Fruit fly (Drosophila melanogaster) whole organism, embryonic: ENCODE measurements around the gene CG18581.

Experiments
- Adf1 ChIP-seq: fragments of 200-800 bp; sonication (Bioruptor generic); IDR thresholded peaks from 2 replicates; pipeline ENCODE4 v1.3.6; 2022; ENCODE audit warnings: missing biosample characterization, missing genetic modification characterization
- Aef1 ChIP-seq: fragments of 200-800 bp; sonication (Bioruptor generic); IDR thresholded peaks from 3 replicates; pipeline ENCODE4 v1.3.6; 2022; ENCODE audit warnings: missing biosample characterization, missing genetic modification characterization
- BtbVII ChIP-seq: fragments of 200-800 bp; sonication (Bioruptor generic); optimal IDR thresholded peaks from 3 replicates; lab custom pipeline; 2017; ENCODE audit warnings: missing biosample characterization, mild to moderate bottlenecking, missing genetic modification characterization
- CG12942 ChIP-seq: fragments of 200-800 bp; sonication (Bioruptor generic); optimal IDR thresholded peaks from 3 replicates; lab custom pipeline; 2016; ENCODE audit warnings: missing biosample characterization, missing genetic modification characterization
- CG1603 ChIP-seq: fragments of 200-800 bp; sonication (Bioruptor generic); optimal IDR thresholded peaks from 2 replicates; lab custom pipeline; 2019; ENCODE audit warnings: missing biosample characterization, mild to moderate bottlenecking, missing genetic modification characterization, moderate library complexity
- CG17328 ChIP-seq: fragments of 200-800 bp; sonication (Bioruptor generic); IDR thresholded peaks from 2 replicates; pipeline ENCODE4 v1.3.6; 2022; ENCODE audit warnings: missing biosample characterization, missing genetic modification characterization
- CG17568 ChIP-seq: fragments of 200-800 bp; sonication (Bioruptor generic); optimal IDR thresholded peaks from 2 replicates; lab custom pipeline; 2018; ENCODE audit warnings: missing biosample characterization, mild to moderate bottlenecking, missing genetic modification characterization, moderate library complexity
- CG1792 ChIP-seq: fragments of 200-800 bp; sonication (Bioruptor generic); optimal IDR thresholded peaks from 2 replicates; lab custom pipeline; 2016; ENCODE audit warnings: missing biosample characterization, missing genetic modification characterization
- CG2199 ChIP-seq: fragments of 200-800 bp; sonication (Bioruptor generic); IDR thresholded peaks from 3 replicates; pipeline ENCODE4 v1.3.6; 2022; ENCODE audit warnings: missing biosample characterization, missing genetic modification characterization
- CG30431 ChIP-seq: fragments of 200-800 bp; sonication (Bioruptor generic); optimal IDR thresholded peaks from 2 replicates; lab custom pipeline; 2017; ENCODE audit warnings: missing biosample characterization, missing genetic modification characterization
- CG3065 ChIP-seq: fragments of 200-800 bp; sonication (Bioruptor generic); optimal IDR thresholded peaks from 2 replicates; lab custom pipeline; 2016; ENCODE audit warnings: missing biosample characterization, missing genetic modification characterization
- CG31365 ChIP-seq: fragments of 200-800 bp; sonication (Bioruptor generic); optimal IDR thresholded peaks from 2 replicates; lab custom pipeline; 2018; ENCODE audit warnings: missing biosample characterization, mild to moderate bottlenecking, missing genetic modification characterization
- CG3163 ChIP-seq: fragments of 200-800 bp; sonication (Bioruptor generic); optimal IDR thresholded peaks from 3 replicates; lab custom pipeline; 2016; ENCODE audit warnings: missing biosample characterization, missing genetic modification characterization
- CG32532 ChIP-seq: fragments of 200-800 bp; sonication (Bioruptor generic); IDR thresholded peaks from 2 replicates; pipeline ENCODE4 v1.3.6; 2022; ENCODE audit warnings: missing biosample characterization, missing genetic modification characterization
- CG34224 ChIP-seq: fragments of 200-800 bp; sonication (Bioruptor generic); IDR thresholded peaks from 3 replicates; pipeline ENCODE4 v1.3.6; 2022; ENCODE audit warnings: missing biosample characterization, missing genetic modification characterization; ENCODE audit not compliant: partially characterized antibody
- CG4404 ChIP-seq: fragments of 200-800 bp; sonication (Bioruptor generic); IDR thresholded peaks from 2 replicates; pipeline ENCODE4 v1.3.6; 2022; ENCODE audit warnings: missing biosample characterization, missing genetic modification characterization
- CG6175 ChIP-seq: fragments of 200-800 bp; sonication (Bioruptor generic); IDR thresholded peaks from 3 replicates; pipeline ENCODE4 v1.3.6; 2022; ENCODE audit warnings: missing biosample characterization, missing genetic modification characterization
- CG6791 ChIP-seq: fragments of 200-800 bp; sonication (Bioruptor generic); IDR thresholded peaks from 3 replicates; pipeline ENCODE4 v1.3.6; 2022; ENCODE audit warnings: missing biosample characterization, missing genetic modification characterization; ENCODE audit not compliant: partially characterized antibody
- CTCF ChIP-seq: fragments of 200-800 bp; sonication (Bioruptor generic); optimal IDR thresholded peaks from 2 replicates; lab custom pipeline; 2017; ENCODE audit warnings: missing biosample characterization, mild to moderate bottlenecking, missing genetic modification characterization, moderate library complexity
- Dp ChIP-seq: fragments of 200-800 bp; sonication (Bioruptor generic); optimal IDR thresholded peaks from 2 replicates; lab custom pipeline; 2018; ENCODE audit warnings: missing biosample characterization, mild to moderate bottlenecking, missing genetic modification characterization, moderate library complexity
- E2f2 ChIP-seq: fragments of 200-800 bp; sonication (Bioruptor generic); IDR thresholded peaks from 2 replicates; pipeline ENCODE4 v1.3.6; 2022; ENCODE audit warnings: missing biosample characterization, missing genetic modification characterization
- Hand ChIP-seq: fragments of 200-800 bp; sonication (Bioruptor generic); optimal IDR thresholded peaks from 2 replicates; lab custom pipeline; 2017; ENCODE audit warnings: mild to moderate bottlenecking, missing biosample characterization, missing genetic modification reagents, missing genetic modification characterization
- HmgD ChIP-seq: fragments of 200-800 bp; sonication (Bioruptor generic); optimal IDR thresholded peaks from 3 replicates; lab custom pipeline; 2016; ENCODE audit warnings: missing biosample characterization, missing genetic modification characterization
- MBD-R2 ChIP-seq: fragments of 200-800 bp; sonication (Bioruptor generic); IDR thresholded peaks from 2 replicates; pipeline ENCODE4 v1.3.6; 2022; ENCODE audit warnings: missing biosample characterization, missing genetic modification characterization
- Meics ChIP-seq: fragments of 200-800 bp; sonication (Bioruptor generic); optimal IDR thresholded peaks from 2 replicates; lab custom pipeline; 2017; ENCODE audit warnings: missing biosample characterization, mild to moderate bottlenecking, missing genetic modification characterization
- Myb ChIP-seq: fragments of 200-800 bp; sonication (Bioruptor generic); optimal IDR thresholded peaks from 2 replicates; lab custom pipeline; 2016; ENCODE audit warnings: missing biosample characterization, missing genetic modification characterization
- Sry-δ ChIP-seq: fragments of 200-800 bp; sonication (Bioruptor generic); optimal IDR thresholded peaks from 2 replicates; lab custom pipeline; 2016; ENCODE audit warnings: missing biosample characterization, missing genetic modification characterization
- Tbp ChIP-seq: fragments of >200 bp; optimal IDR thresholded peaks from 2 replicates; lab custom pipeline; 2018; ENCODE audit warnings: missing biosample characterization, missing genetic modification characterization
- Trl ChIP-seq, 3 experiments: fragments of >200 bp in 2 of 3; fragments of 200-800 bp in 1 of 3; sonication (Bioruptor generic) in 1 of 3; optimal IDR thresholded peaks; 2 replicates in 1 of 3; 3 replicates in 2 of 3; lab custom pipeline; 2016 to 2017; ENCODE audit warnings: missing biosample characterization in 1 of 3, missing genetic modification characterization in 1 of 3
- amos ChIP-seq: fragments of 200-800 bp; sonication (Bioruptor generic); IDR thresholded peaks from 2 replicates; pipeline ENCODE4 v1.3.6; 2022; ENCODE audit warnings: missing biosample characterization, missing genetic modification characterization; ENCODE audit not compliant: partially characterized antibody
- ato ChIP-seq: fragments of 200-800 bp; sonication (Bioruptor generic); IDR thresholded peaks from 2 replicates; pipeline ENCODE4 v1.3.6; 2022; ENCODE audit warnings: missing biosample characterization, missing genetic modification characterization; ENCODE audit not compliant: partially characterized antibody
- bbx ChIP-seq: fragments of 200-800 bp; sonication (Bioruptor generic); IDR thresholded peaks from 2 replicates; pipeline ENCODE4 v1.3.6; 2022; ENCODE audit warnings: missing biosample characterization, missing genetic modification characterization; ENCODE audit not compliant: partially characterized antibody
- br ChIP-seq: fragments of >200 bp; optimal IDR thresholded peaks from 2 replicates; lab custom pipeline; 2017
- caup ChIP-seq: fragments of 200-800 bp; sonication (Bioruptor generic); optimal IDR thresholded peaks from 3 replicates; lab custom pipeline; 2017; ENCODE audit warnings: missing biosample characterization, mild to moderate bottlenecking, missing genetic modification characterization, moderate library complexity; ENCODE audit not compliant: severe bottlenecking
- ci ChIP-seq: fragments of 200-800 bp; sonication (Bioruptor generic); IDR thresholded peaks from 3 replicates; pipeline ENCODE4 v1.3.6; 2022; ENCODE audit warnings: missing biosample characterization, missing genetic modification characterization
- corto ChIP-seq: fragments of 200-800 bp; sonication (Bioruptor generic); optimal IDR thresholded peaks from 2 replicates; lab custom pipeline; 2016; ENCODE audit warnings: missing biosample characterization, mild to moderate bottlenecking, missing genetic modification characterization, moderate library complexity
- fd96Cb ChIP-seq: fragments of 200-800 bp; sonication (Bioruptor generic); optimal IDR thresholded peaks from 2 replicates; lab custom pipeline; 2018; ENCODE audit warnings: missing biosample characterization, mild to moderate bottlenecking, missing genetic modification characterization, moderate library complexity
- fru ChIP-seq: fragments of >200 bp; optimal IDR thresholded peaks from 2 replicates; lab custom pipeline; 2017
- gce ChIP-seq: fragments of 200-800 bp; sonication (Bioruptor generic); IDR thresholded peaks from 3 replicates; pipeline ENCODE4 v1.3.6; 2022; ENCODE audit warnings: missing biosample characterization, missing genetic modification characterization
- gcm ChIP-seq: fragments of 200-800 bp; sonication (Bioruptor generic); optimal IDR thresholded peaks from 2 replicates; lab custom pipeline; 2019; ENCODE audit warnings: missing biosample characterization, mild to moderate bottlenecking, missing genetic modification characterization, moderate library complexity
- gfzf ChIP-seq: fragments of 200-800 bp; sonication (Bioruptor generic); optimal IDR thresholded peaks from 2 replicates; lab custom pipeline; 2016; ENCODE audit warnings: missing biosample characterization, mild to moderate bottlenecking, missing genetic modification characterization, moderate library complexity
- knrl ChIP-seq: fragments of 200-800 bp; sonication (Bioruptor generic); IDR thresholded peaks from 3 replicates; pipeline ENCODE4 v1.3.6; 2022; ENCODE audit warnings: missing biosample characterization, missing genetic modification characterization; ENCODE audit not compliant: partially characterized antibody
- lbe ChIP-seq: fragments of 200-800 bp; sonication (Bioruptor generic); optimal IDR thresholded peaks from 2 replicates; lab custom pipeline; 2016; ENCODE audit warnings: missing biosample characterization, mild to moderate bottlenecking, missing genetic modification characterization
- nerfin-2 ChIP-seq: fragments of 200-800 bp; sonication (Bioruptor generic); IDR thresholded peaks from 2 replicates; pipeline ENCODE4 v1.3.6; 2022; ENCODE audit warnings: missing biosample characterization, missing genetic modification characterization; ENCODE audit not compliant: partially characterized antibody
- pita ChIP-seq: fragments of 200-800 bp; sonication (Bioruptor generic); optimal IDR thresholded peaks from 2 replicates; lab custom pipeline; 2017; ENCODE audit warnings: missing biosample characterization, mild to moderate bottlenecking, missing genetic modification characterization
- pum ChIP-seq: fragments of 200-800 bp; sonication (Bioruptor generic); optimal IDR thresholded peaks from 2 replicates; lab custom pipeline; 2016; ENCODE audit warnings: missing biosample characterization, missing genetic modification characterization
- pzg ChIP-seq: fragments of 200-800 bp; sonication (Bioruptor generic); optimal IDR thresholded peaks from 3 replicates; lab custom pipeline; 2018; ENCODE audit warnings: missing biosample characterization, mild to moderate bottlenecking, missing genetic modification characterization, moderate library complexity
- stwl ChIP-seq: fragments of 200-800 bp; sonication (Bioruptor generic); optimal IDR thresholded peaks from 3 replicates; lab custom pipeline; 2018; ENCODE audit warnings: missing biosample characterization, mild to moderate bottlenecking, missing genetic modification characterization, moderate library complexity
- tap ChIP-seq: fragments of 200-800 bp; optimal IDR thresholded peaks from 3 replicates; lab custom pipeline; 2019; ENCODE audit warnings: missing biosample characterization, mild to moderate bottlenecking, missing genetic modification characterization, moderate library complexity
- tio ChIP-seq: fragments of 200-800 bp; sonication (Bioruptor generic); optimal IDR thresholded peaks from 2 replicates; lab custom pipeline; 2017; ENCODE audit warnings: missing biosample characterization, missing genetic modification characterization, inconsistent platforms

Gene CG18581

DNA sequence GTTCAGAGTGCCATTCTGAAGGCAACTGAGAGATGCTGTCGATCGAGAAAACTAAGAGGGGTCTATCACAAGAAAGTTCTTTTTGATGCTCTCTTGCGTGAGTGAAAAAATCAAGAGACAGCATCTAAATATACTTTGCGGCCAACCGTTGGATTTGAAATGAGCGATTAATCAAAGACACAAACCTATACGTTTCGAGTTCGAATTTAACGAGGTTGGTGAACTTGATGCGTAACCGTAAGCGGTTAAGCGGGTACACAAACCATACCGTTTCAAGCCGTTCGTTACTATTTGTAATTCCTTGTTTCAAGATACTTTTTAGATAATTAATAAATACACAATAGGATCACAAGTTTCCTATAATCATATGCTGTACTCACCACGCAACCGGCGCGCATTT, 22.1 kb upstream of the CG18581 start:
- TF ChIP-seq HmgD (GFP tag; lab: Kevin White, UChicago) (peak; percentile 0), fru (lab: Kevin White, UChicago) (no peak), CG32532 (0 out of 2 replicates have a peak, but pooled peaks have one; percentile 10), Sry-δ (GFP tag; lab: Kevin White, UChicago) (peak; percentile 7), pita (GFP tag; lab: Kevin White, UChicago) (peak; percentile 67), corto (GFP tag; lab: Kevin White, UChicago) (no peak), stwl (peak; percentile 46), Dp (GFP tag; lab: Kevin White, UChicago) (peak; percentile 5), CG3163 (GFP tag; lab: Kevin White, UChicago) (peak; percentile 74), E2f2 (GFP tag; lab: Robert Waterston, UW) (peak; percentile 42; the same call in 1 of the 2 replicates), CG12942 (GFP tag; lab: Kevin White, UChicago) (no peak), CG17328 (no peak), CG4404 (GFP tag; lab: Robert Waterston, UW) (no peak), gce (GFP tag; lab: Robert Waterston, UW) (no peak), CG2199 (0 out of 3 replicates have a peak, but pooled peaks have one; percentile 52), Meics (GFP tag; lab: Kevin White, UChicago) (peak; percentile 90), gfzf (peak; percentile 25), CG34224 (GFP tag; lab: Robert Waterston, UW) (no peak), CG30431 (GFP tag; lab: Kevin White, UChicago) (no peak), Hand (GFP tag; lab: Kevin White, UChicago) (no peak), Adf1 (GFP tag; lab: Robert Waterston, UW) (no peak), pum (GFP tag; lab: Kevin White, UChicago) (no peak), CG1792 (GFP tag; lab: Kevin White, UChicago) (no peak), tio (GFP tag; lab: Kevin White, UChicago) (no peak), amos (GFP tag; lab: Robert Waterston, UW) (peak; percentile 19; the same call in 1 of the 2 replicates), lbe (GFP tag; lab: Kevin White, UChicago) (no peak), CG1603 (tag; lab: Kevin White, UChicago) (peak; percentile 20), CG3065 (GFP tag; lab: Kevin White, UChicago) (no peak), bbx (GFP tag; lab: Robert Waterston, UW) (peak; percentile 52; the same call in 1 of the 2 replicates), BtbVII (GFP tag; lab: Kevin White, UChicago) (no peak), pzg (GFP tag; lab: Kevin White, UChicago) (peak; percentile 11), CG6791 (GFP tag; lab: Robert Waterston, UW) (peak; percentile 47; the same call in 1 of the 3 replicates), tap (tag; lab: Kevin White, UChicago) (no peak), nerfin-2 (0 out of 2 replicates have a peak, but pooled peaks have one; percentile 25), knrl (GFP tag; lab: Robert Waterston, UW) (0 out of 3 replicates have a peak, but pooled peaks have one; percentile 26), CTCF (peak; percentile 77), gcm (GFP tag; lab: Kevin White, UChicago) (peak; percentile 11), br (lab: Kevin White, UChicago) (no peak), caup (GFP tag; lab: Kevin White, UChicago) (no peak), Aef1 (GFP tag; lab: Robert Waterston, UW) (no peak), ato (GFP tag; lab: Robert Waterston, UW) (0 out of 2 replicates have a peak, but pooled peaks have one; percentile 46), Tbp (no peak), CG31365 (tag; lab: Kevin White, UChicago) (peak; percentile 3), fd96Cb (tag; lab: Kevin White, UChicago) (no peak), CG6175 (no peak), Trl (optimal IDR thresholded peaks at IDR 0.05; lab: Kevin White, UChicago) (peak; percentile 32 to 37), Trl (GFP tag; optimal IDR thresholded peaks at IDR 0.05; lab: Kevin White, UChicago) (no peak), Myb (GFP tag; lab: Kevin White, UChicago) (peak; percentile 97), CG17568 (GFP tag; lab: Kevin White, UChicago) (no peak), ci (GFP tag; lab: Robert Waterston, UW) (0 out of 3 replicates have a peak, but pooled peaks have one; percentile 41), MBD-R2 (GFP tag; lab: Robert Waterston, UW) (no peak)
